Fruit fly (Drosophila melanogaster): Measurements from ENCODE around the gene CG2926.
A peak's percentile ranks its signal among the peaks of the same experiment; 100 is the strongest.

Gene CG2926

dm6 chr3R:5564775-5565190 lies 23.4 kb downstream of the CG2926 start, which contains the start of the genes CG14671 and CG12746 (continued):
- 0 out of 2 replicates have a peak, but pooled peaks have one; percentile 19 for TF ChIP-seq ato (GFP tag; IDR thresholded peaks at IDR 0.05; ENCODE audit: partially characterized antibody)
- TF ChIP-seq Gsc (GFP tag; IDR thresholded peaks at IDR 0.05): no peak
- peak; percentile 81 for TF ChIP-seq Dref (GFP tag; IDR thresholded peaks at IDR 0.05)
- TF ChIP-seq tna (GFP tag; IDR thresholded peaks at IDR 0.05; ENCODE audit: partially characterized antibody): no peak
- TF ChIP-seq Neu2 (GFP tag; optimal IDR thresholded peaks at IDR 0.05; ENCODE audit: borderline replicate concordance): no peak
- TF ChIP-seq CG10147 (GFP tag; optimal IDR thresholded peaks at IDR 0.05): no peak
- no peak for TF ChIP-seq GATAe (GFP tag; conservative IDR thresholded peaks at IDR 0.05)
- no peak for TF ChIP-seq CG8924 (tag; optimal IDR thresholded peaks at IDR 0.05)
- TF ChIP-seq CG17328 (GFP tag; IDR thresholded peaks at IDR 0.05): no peak
- no peak for TF ChIP-seq Awh (GFP tag; IDR thresholded peaks at IDR 0.05)
- no peak for TF ChIP-seq pnt (GFP tag; optimal IDR thresholded peaks at IDR 0.05)
- TF ChIP-seq Tbp (GFP tag; optimal IDR thresholded peaks at IDR 0.05): no peak
- TF ChIP-seq nerfin-1 (tag; optimal IDR thresholded peaks at IDR 0.05): no peak
- no peak for TF ChIP-seq ken (GFP tag; IDR thresholded peaks at IDR 0.05)
- peak; percentile 53 for TF ChIP-seq CG13287 (GFP tag; IDR thresholded peaks at IDR 0.05; ENCODE audit: partially characterized antibody)
- 0 out of 3 replicates have a peak, but pooled peaks have one; percentile 13 for TF ChIP-seq Opbp (GFP tag; IDR thresholded peaks at IDR 0.05; ENCODE audit: partially characterized antibody)
- peak; percentile 4 for TF ChIP-seq nom (GFP tag; optimal IDR thresholded peaks at IDR 0.05)
- TF ChIP-seq stwl (tag; optimal IDR thresholded peaks at IDR 0.05): peak; percentile 35
- no peak for TF ChIP-seq Ets97D (GFP tag; optimal IDR thresholded peaks at IDR 0.05)
- no peak for TF ChIP-seq chn (GFP tag; optimal IDR thresholded peaks at IDR 0.05)
- TF ChIP-seq kah (GFP tag; optimal IDR thresholded peaks at IDR 0.05): peak; percentile 39
- TF ChIP-seq mirr (GFP tag; optimal IDR thresholded peaks at IDR 0.05): peak; percentile 22
- TF ChIP-seq CG8765 (GFP tag; IDR thresholded peaks at IDR 0.05): no peak
- no peak for TF ChIP-seq en (GFP tag; optimal IDR thresholded peaks at IDR 0.05)
- TF ChIP-seq Drgx (GFP tag; IDR thresholded peaks at IDR 0.05): no peak
- peak; percentile 38 for TF ChIP-seq YL-1 (GFP tag; optimal IDR thresholded peaks at IDR 0.05)
- TF ChIP-seq CG12236 (GFP tag; optimal IDR thresholded peaks at IDR 0.05): no peak
- TF ChIP-seq Scr (GFP tag; IDR thresholded peaks at IDR 0.05; ENCODE audit: partially characterized antibody): peak; percentile 39; the same call in 1 of the 2 replicates
- peak; percentile 29; the same call in 1 of the 2 replicates for TF ChIP-seq bbx (GFP tag; IDR thresholded peaks at IDR 0.05; ENCODE audit: partially characterized antibody)
- TF ChIP-seq CG18764 (GFP tag; optimal IDR thresholded peaks at IDR 0.05): no peak
- TF ChIP-seq amos (GFP tag; IDR thresholded peaks at IDR 0.05; ENCODE audit: partially characterized antibody): no peak; the same call in 1 of the 2 replicates
- no peak for TF ChIP-seq HLHmδ (GFP tag; optimal IDR thresholded peaks at IDR 0.05)
- peak; percentile 99 for TF ChIP-seq CG3281 (GFP tag; optimal IDR thresholded peaks at IDR 0.05)
- no peak for TF ChIP-seq CG8388 (GFP tag; optimal IDR thresholded peaks at IDR 0.05)
- no peak for TF ChIP-seq run (tag; optimal IDR thresholded peaks at IDR 0.05)
- TF ChIP-seq cwo (GFP tag; optimal IDR thresholded peaks at IDR 0.05): no peak
- TF ChIP-seq sob (GFP tag; IDR thresholded peaks at IDR 0.05): no peak
- TF ChIP-seq ab (GFP tag; optimal IDR thresholded peaks at IDR 0.05): no peak
- TF ChIP-seq CG9932 (GFP tag; IDR thresholded peaks at IDR 0.05): no peak
- TF ChIP-seq CG4730 (GFP tag; IDR thresholded peaks at IDR 0.05): no peak
- peak; percentile 22 for TF ChIP-seq phol (tag; optimal IDR thresholded peaks at IDR 0.05)
- TF ChIP-seq seq (GFP tag; IDR thresholded peaks at IDR 0.05): no peak
- peak; percentile 4 for TF ChIP-seq fd64A (GFP tag; optimal IDR thresholded peaks at IDR 0.05)
- TF ChIP-seq Mrtf (GFP tag; IDR thresholded peaks at IDR 0.05): 0 out of 3 replicates have a peak, but pooled peaks have one; percentile 26
- no peak for TF ChIP-seq HLH3B (GFP tag; IDR thresholded peaks at IDR 0.05)
- TF ChIP-seq dysf (GFP tag; IDR thresholded peaks at IDR 0.05): no peak
- no peak for TF ChIP-seq al (GFP tag; IDR thresholded peaks at IDR 0.05)
- TF ChIP-seq Ravus (GFP tag; IDR thresholded peaks at IDR 0.05): no peak
- no peak for TF ChIP-seq HLH54F (GFP tag; optimal IDR thresholded peaks at IDR 0.05)
- TF ChIP-seq CG31388 (GFP tag; optimal IDR thresholded peaks at IDR 0.05): no peak
- no peak for TF ChIP-seq CG2199 (GFP tag; IDR thresholded peaks at IDR 0.05)
